Fruit fly (Drosophila melanogaster) whole organism, embryonic: ENCODE data around the gene vir-1.

Experiments
- BEAF-32 ChIP-seq: fragments of 200-800 bp; sonication (Bioruptor generic); optimal IDR thresholded peaks from 3 replicates; lab custom pipeline; 2017; ENCODE audit warnings: missing biosample characterization, missing genetic modification characterization, mild to moderate bottlenecking, moderate library complexity, missing genetic modification reagents
- Bgb ChIP-seq: fragments of 200-800 bp; sonication (Bioruptor generic); IDR thresholded peaks from 2 replicates; pipeline ENCODE4 v1.3.6; 2022; ENCODE audit warnings: missing biosample characterization, missing genetic modification characterization; ENCODE audit not compliant: partially characterized antibody
- Bteb2 ChIP-seq: fragments of 200-800 bp; sonication (Bioruptor generic); optimal IDR thresholded peaks from 2 replicates; lab custom pipeline; 2016; ENCODE audit warnings: missing biosample characterization, missing genetic modification characterization
- CG10543 ChIP-seq: fragments of 200-800 bp; sonication (Bioruptor generic); optimal IDR thresholded peaks from 3 replicates; lab custom pipeline; 2017; ENCODE audit warnings: missing biosample characterization, mild to moderate bottlenecking, missing genetic modification characterization, moderate library complexity
- CG11723 ChIP-seq: fragments of 200-800 bp; sonication (Bioruptor generic); optimal IDR thresholded peaks from 2 replicates; lab custom pipeline; 2017; ENCODE audit warnings: missing biosample characterization, mild to moderate bottlenecking, missing genetic modification characterization
- CG12744 ChIP-seq: fragments of 200-800 bp; sonication (Bioruptor generic); optimal IDR thresholded peaks from 2 replicates; lab custom pipeline; 2016; ENCODE audit warnings: missing biosample characterization, missing genetic modification characterization
- CG12769 ChIP-seq: fragments of 200-800 bp; sonication (Bioruptor generic); optimal IDR thresholded peaks from 2 replicates; lab custom pipeline; 2019; ENCODE audit warnings: missing biosample characterization, mild to moderate bottlenecking, missing genetic modification characterization, moderate library complexity
- CG12942 ChIP-seq: fragments of 200-800 bp; sonication (Bioruptor generic); optimal IDR thresholded peaks from 3 replicates; lab custom pipeline; 2016; ENCODE audit warnings: missing biosample characterization, missing genetic modification characterization
- CG13287 ChIP-seq: fragments of 200-800 bp; sonication (Bioruptor generic); IDR thresholded peaks from 2 replicates; pipeline ENCODE4 v1.3.6; 2022; ENCODE audit warnings: missing biosample characterization, missing genetic modification characterization; ENCODE audit not compliant: partially characterized antibody
- CG15269 ChIP-seq: fragments of 200-800 bp; sonication (Bioruptor generic); optimal IDR thresholded peaks from 2 replicates; lab custom pipeline; 2018; ENCODE audit warnings: missing biosample characterization, mild to moderate bottlenecking, missing genetic modification characterization, moderate library complexity
- CG18476 ChIP-seq: fragments of 200-800 bp; sonication (Bioruptor generic); optimal IDR thresholded peaks from 2 replicates; lab custom pipeline; 2016; ENCODE audit warnings: missing biosample characterization, mild to moderate bottlenecking, missing genetic modification characterization
- CG30403 ChIP-seq: fragments of 200-800 bp; sonication (Bioruptor generic); optimal IDR thresholded peaks from 3 replicates; lab custom pipeline; 2016; ENCODE audit warnings: missing biosample characterization, missing genetic modification characterization
- CG3065 ChIP-seq: fragments of 200-800 bp; sonication (Bioruptor generic); optimal IDR thresholded peaks from 2 replicates; lab custom pipeline; 2016; ENCODE audit warnings: missing biosample characterization, missing genetic modification characterization
- CG4820 ChIP-seq: fragments of 200-800 bp; sonication (Bioruptor generic); optimal IDR thresholded peaks from 3 replicates; lab custom pipeline; 2016; ENCODE audit warnings: missing biosample characterization, missing genetic modification characterization
- CG5180 ChIP-seq: fragments of 200-800 bp; sonication (Bioruptor generic); optimal IDR thresholded peaks from 3 replicates; lab custom pipeline; 2017; ENCODE audit warnings: missing biosample characterization, missing genetic modification characterization, mild to moderate bottlenecking, moderate library complexity, missing genetic modification reagents
- CG5953 ChIP-seq: fragments of 200-800 bp; sonication (Bioruptor generic); IDR thresholded peaks from 2 replicates; pipeline ENCODE4 v1.3.6; 2022; ENCODE audit warnings: missing biosample characterization, missing genetic modification characterization
- CG6689 ChIP-seq: fragments of 200-800 bp; sonication (Bioruptor generic); IDR thresholded peaks from 2 replicates; pipeline ENCODE4 v1.3.6; 2022; ENCODE audit warnings: missing biosample characterization, missing genetic modification characterization
- CG6813 ChIP-seq: fragments of 200-800 bp; sonication (Bioruptor generic); optimal IDR thresholded peaks from 2 replicates; lab custom pipeline; 2017; ENCODE audit warnings: missing biosample characterization, missing genetic modification characterization, mild to moderate bottlenecking, moderate library complexity, missing genetic modification reagents
- CG9797 ChIP-seq: fragments of 200-800 bp; sonication (Bioruptor generic); optimal IDR thresholded peaks from 3 replicates; lab custom pipeline; 2018; ENCODE audit warnings: missing biosample characterization, mild to moderate bottlenecking, missing genetic modification characterization
- CTCF ChIP-seq: fragments of 200-800 bp; sonication (Bioruptor generic); optimal IDR thresholded peaks from 2 replicates; lab custom pipeline; 2017; ENCODE audit warnings: missing biosample characterization, mild to moderate bottlenecking, missing genetic modification characterization, moderate library complexity
- Ets97D ChIP-seq: fragments of 200-800 bp; sonication (Bioruptor generic); optimal IDR thresholded peaks from 3 replicates; lab custom pipeline; 2016; ENCODE audit warnings: missing biosample characterization, missing genetic modification characterization
- Fer2 ChIP-seq: fragments of 200-800 bp; sonication (Bioruptor generic); optimal IDR thresholded peaks from 2 replicates; lab custom pipeline; 2018; ENCODE audit warnings: missing biosample characterization, mild to moderate bottlenecking, missing genetic modification characterization, moderate library complexity
- Hmr ChIP-seq: fragments of 200-800 bp; sonication (Bioruptor generic); optimal IDR thresholded peaks from 3 replicates; lab custom pipeline; 2017; ENCODE audit warnings: mild to moderate bottlenecking, missing biosample characterization, missing genetic modification reagents, missing genetic modification characterization
- Jarid2 ChIP-seq: fragments of 200-800 bp; sonication (Bioruptor generic); optimal IDR thresholded peaks from 3 replicates; lab custom pipeline; 2017; ENCODE audit warnings: mild to moderate bottlenecking, missing biosample characterization, missing genetic modification reagents, missing genetic modification characterization
- Med ChIP-seq: fragments of 200-800 bp; sonication (Bioruptor generic); peaks from one replicate; lab custom pipeline; 2016; ENCODE audit warnings: missing biosample characterization, missing genetic modification characterization, mild to moderate bottlenecking, inconsistent platforms, moderate library complexity
- Meics ChIP-seq: fragments of 200-800 bp; sonication (Bioruptor generic); optimal IDR thresholded peaks from 2 replicates; lab custom pipeline; 2017; ENCODE audit warnings: missing biosample characterization, mild to moderate bottlenecking, missing genetic modification characterization
- Mes4 ChIP-seq: fragments of 200-800 bp; sonication (Bioruptor generic); optimal IDR thresholded peaks from 2 replicates; lab custom pipeline; 2016; ENCODE audit warnings: missing biosample characterization, missing genetic modification characterization
- NK7.1 ChIP-seq: fragments of 200-800 bp; sonication (Bioruptor generic); optimal IDR thresholded peaks from 3 replicates; lab custom pipeline; 2016; ENCODE audit warnings: missing biosample characterization, missing genetic modification characterization
- Nf-YC ChIP-seq: fragments of 200-800 bp; optimal IDR thresholded peaks from 3 replicates; lab custom pipeline; 2019; ENCODE audit warnings: missing biosample characterization, mild to moderate bottlenecking, missing genetic modification characterization, moderate library complexity
- Ptx1 ChIP-seq: fragments of 200-800 bp; sonication (Bioruptor generic); IDR thresholded peaks from 2 replicates; pipeline ENCODE4 v1.3.6; 2022; ENCODE audit warnings: missing biosample characterization, missing genetic modification characterization
- YL-1 ChIP-seq: fragments of 200-800 bp; sonication (Bioruptor generic); optimal IDR thresholded peaks from 3 replicates; lab custom pipeline; 2017; ENCODE audit warnings: missing biosample characterization, mild to moderate bottlenecking, missing genetic modification characterization
- az2 ChIP-seq: fragments of 200-800 bp; sonication (Bioruptor generic); optimal IDR thresholded peaks from 3 replicates; lab custom pipeline; 2016; ENCODE audit warnings: missing biosample characterization, missing genetic modification characterization
- bigmax ChIP-seq: fragments of 200-800 bp; sonication (Bioruptor generic); optimal IDR thresholded peaks from 2 replicates; lab custom pipeline; 2018; ENCODE audit warnings: missing biosample characterization, mild to moderate bottlenecking, missing genetic modification characterization
- cas ChIP-seq: fragments of 200-800 bp; sonication (Bioruptor generic); IDR thresholded peaks from 2 replicates; pipeline ENCODE4 v1.3.6; 2022; ENCODE audit warnings: missing biosample characterization, missing genetic modification characterization
- caup ChIP-seq: fragments of 200-800 bp; sonication (Bioruptor generic); optimal IDR thresholded peaks from 3 replicates; lab custom pipeline; 2017; ENCODE audit warnings: missing biosample characterization, mild to moderate bottlenecking, missing genetic modification characterization, moderate library complexity; ENCODE audit not compliant: severe bottlenecking
- cg ChIP-seq: fragments of 200-800 bp; sonication (Bioruptor generic); optimal IDR thresholded peaks from 3 replicates; lab custom pipeline; 2019; ENCODE audit warnings: missing biosample characterization, mild to moderate bottlenecking, missing genetic modification characterization, moderate library complexity
- crol ChIP-seq: fragments of 200-800 bp; sonication (Bioruptor generic); IDR thresholded peaks from 2 replicates; pipeline ENCODE4 v1.3.6; 2022; ENCODE audit warnings: missing biosample characterization, missing genetic modification characterization
- danr ChIP-seq: fragments of 200-800 bp; sonication (Bioruptor generic); IDR thresholded peaks from 2 replicates; pipeline ENCODE4 v1.3.6; 2022; ENCODE audit warnings: missing biosample characterization, missing genetic modification characterization
- dm ChIP-seq: fragments of 200-800 bp; sonication (Bioruptor generic); optimal IDR thresholded peaks from 3 replicates; lab custom pipeline; 2016; ENCODE audit warnings: missing biosample characterization, missing genetic modification characterization
- dpn ChIP-seq, 2 experiments: fragments of 200-800 bp; sonication (Bioruptor generic); optimal IDR thresholded peaks; 3 replicates each; lab custom pipeline; 2016; ENCODE audit warnings: missing biosample characterization in 2 of 2, missing genetic modification characterization in 2 of 2
- en ChIP-seq: fragments of 200-800 bp; sonication (Bioruptor generic); optimal IDR thresholded peaks from 2 replicates; lab custom pipeline; 2016; ENCODE audit warnings: missing biosample characterization, missing genetic modification characterization
- ewg ChIP-seq: fragments of 200-800 bp; sonication (Bioruptor generic); optimal IDR thresholded peaks from 3 replicates; lab custom pipeline; 2017; ENCODE audit warnings: mild to moderate bottlenecking, missing biosample characterization, missing genetic modification reagents, missing genetic modification characterization
- grau ChIP-seq: fragments of 200-800 bp; optimal IDR thresholded peaks from 3 replicates; lab custom pipeline; 2019; ENCODE audit warnings: missing biosample characterization, mild to moderate bottlenecking, missing genetic modification characterization, moderate library complexity
- her ChIP-seq: fragments of 200-800 bp; sonication (Bioruptor generic); optimal IDR thresholded peaks from 2 replicates; lab custom pipeline; 2016; ENCODE audit warnings: missing biosample characterization, missing genetic modification characterization
- inv ChIP-seq: fragments of 200-800 bp; sonication (Bioruptor generic); IDR thresholded peaks from 2 replicates; pipeline ENCODE4 v1.3.6; 2022; ENCODE audit warnings: missing biosample characterization, missing genetic modification characterization; ENCODE audit not compliant: partially characterized antibody
- kah ChIP-seq: fragments of 200-800 bp; sonication (Bioruptor generic); optimal IDR thresholded peaks from 2 replicates; lab custom pipeline; 2018; ENCODE audit warnings: missing biosample characterization, mild to moderate bottlenecking, missing genetic modification characterization
- kay ChIP-seq: fragments of 200-800 bp; sonication (Bioruptor generic); optimal IDR thresholded peaks from 2 replicates; lab custom pipeline; 2016; ENCODE audit warnings: missing biosample characterization, missing genetic modification characterization
- lmd ChIP-seq: fragments of 200-800 bp; sonication (Bioruptor generic); IDR thresholded peaks from 2 replicates; pipeline ENCODE4 v1.3.6; 2022; ENCODE audit warnings: missing biosample characterization, missing genetic modification characterization
- prd ChIP-seq, 3 experiments: fragments of >200 bp in 2 of 3; fragments of 200-800 bp in 1 of 3; sonication (Bioruptor generic) in 1 of 3; optimal IDR thresholded peaks in 2 of 3; IDR thresholded peaks in 1 of 3; 2 replicates in 2 of 3; 3 replicates in 1 of 3; pipeline versions ENCODE4 v1.3.6 to Lab custom; 2017 to 2022; ENCODE audit warnings: missing biosample characterization in 1 of 3, missing genetic modification characterization in 1 of 3
- slou ChIP-seq: fragments of 200-800 bp; sonication (Bioruptor generic); optimal IDR thresholded peaks from 3 replicates; lab custom pipeline; 2016; ENCODE audit warnings: missing biosample characterization, missing genetic modification characterization
- vfl ChIP-seq: fragments of 200-800 bp; sonication (Bioruptor generic); optimal IDR thresholded peaks from 2 replicates; lab custom pipeline; 2016; ENCODE audit warnings: missing biosample characterization, missing genetic modification characterization

vir-1 gene

dm6 chr2L:12434535-12434938 is 11.3 kb upstream of the vir-1 start, which contains the start of gene SC35:
Gene SC35 (minus strand): TSS chr2L:12434665.
- TF ChIP-seq Fer2 (tag; lab: Kevin White, UChicago): no peak
- TF ChIP-seq Hmr (GFP tag; lab: Kevin White, UChicago): no peak
- no peak for TF ChIP-seq Meics
- TF ChIP-seq Jarid2: no peak
- TF ChIP-seq CG9797 (GFP tag; lab: Kevin White, UChicago): peak; percentile 19
- no peak for TF ChIP-seq Bteb2 (GFP tag; lab: Kevin White, UChicago)
- TF ChIP-seq NK7.1: no peak
- TF ChIP-seq cg (GFP tag; lab: Kevin White, UChicago): peak; percentile 74
- TF ChIP-seq slou (GFP tag; lab: Kevin White, UChicago): no peak
- no peak for TF ChIP-seq CG4820
- TF ChIP-seq CG13287 (GFP tag; lab: Robert Waterston, UW): peak; percentile 15; the same call in 1 of the 2 replicates
- TF ChIP-seq lmd (GFP tag; lab: Robert Waterston, UW): no peak
- TF ChIP-seq BEAF-32 (GFP tag; lab: Kevin White, UChicago): peak; percentile 35
- no peak for TF ChIP-seq CG12744
- TF ChIP-seq Ptx1 (GFP tag; lab: Robert Waterston, UW): no peak
- TF ChIP-seq CG11723 (GFP tag; lab: Kevin White, UChicago): no peak
- TF ChIP-seq Nf-YC (tag; lab: Kevin White, UChicago): no peak
- TF ChIP-seq CTCF (GFP tag; lab: Kevin White, UChicago): no peak
- TF ChIP-seq CG12942 (GFP tag; lab: Kevin White, UChicago): no peak
- no peak for TF ChIP-seq CG5180 (GFP tag; lab: Kevin White, UChicago)
- TF ChIP-seq CG6689 (GFP tag; lab: Robert Waterston, UW): no peak
- no peak for TF ChIP-seq prd (optimal IDR thresholded peaks at IDR 0.05; lab: Kevin White, UChicago)
- TF ChIP-seq prd (GFP tag; IDR thresholded peaks at IDR 0.05; lab: Robert Waterston, UW): no peak
- peak; percentile 69 for TF ChIP-seq CG12769 (tag; lab: Kevin White, UChicago)
- TF ChIP-seq CG10543 (GFP tag; lab: Kevin White, UChicago): no peak
- TF ChIP-seq en (GFP tag; lab: Kevin White, UChicago): no peak
- TF ChIP-seq az2 (GFP tag; lab: Kevin White, UChicago): no peak
- no peak for TF ChIP-seq grau (tag; lab: Kevin White, UChicago)
- TF ChIP-seq cas (GFP tag; lab: Robert Waterston, UW): no peak
- no peak for TF ChIP-seq danr
- no peak for TF ChIP-seq CG18476 (GFP tag; lab: Kevin White, UChicago)
- TF ChIP-seq CG6813 (GFP tag; lab: Kevin White, UChicago): peak; percentile 21
- peak; percentile 75 for TF ChIP-seq YL-1
- TF ChIP-seq dm (GFP tag; lab: Kevin White, UChicago): peak; percentile 83
- peak; percentile 95 for TF ChIP-seq crol
- TF ChIP-seq CG5953 (GFP tag; lab: Robert Waterston, UW): no peak
- peak; percentile 7 for TF ChIP-seq kah
- no peak for TF ChIP-seq CG30403 (GFP tag; lab: Kevin White, UChicago)
- no peak for TF ChIP-seq Mes4 (GFP tag; lab: Kevin White, UChicago)
- no peak for TF ChIP-seq vfl (GFP tag; lab: Kevin White, UChicago)
- TF ChIP-seq kay (GFP tag; lab: Kevin White, UChicago): no peak
- TF ChIP-seq dpn (GFP tag; optimal IDR thresholded peaks at IDR 0.05; lab: Kevin White, UChicago): no peak
- peak; percentile 61 for TF ChIP-seq Med (GFP tag; lab: Kevin White, UChicago)
- TF ChIP-seq ewg (GFP tag; lab: Kevin White, UChicago): no peak
- 0 out of 2 replicates have a peak, but pooled peaks have one; percentile 23 for TF ChIP-seq Bgb (GFP tag; lab: Robert Waterston, UW)
- peak; percentile 11 for TF ChIP-seq Ets97D (GFP tag; lab: Kevin White, UChicago)
- peak; percentile 88 for TF ChIP-seq bigmax (GFP tag; lab: Kevin White, UChicago)
- no peak for TF ChIP-seq CG3065 (GFP tag; lab: Kevin White, UChicago)
- TF ChIP-seq inv: no peak
- TF ChIP-seq caup: no peak
- TF ChIP-seq CG15269 (tag; lab: Kevin White, UChicago): no peak
- TF ChIP-seq her (GFP tag; lab: Kevin White, UChicago): peak; percentile 14
